Worm (Caenorhabditis elegans): Measurements from ENCODE around the gene gcy-12.

gcy-12 gene

DNA sequence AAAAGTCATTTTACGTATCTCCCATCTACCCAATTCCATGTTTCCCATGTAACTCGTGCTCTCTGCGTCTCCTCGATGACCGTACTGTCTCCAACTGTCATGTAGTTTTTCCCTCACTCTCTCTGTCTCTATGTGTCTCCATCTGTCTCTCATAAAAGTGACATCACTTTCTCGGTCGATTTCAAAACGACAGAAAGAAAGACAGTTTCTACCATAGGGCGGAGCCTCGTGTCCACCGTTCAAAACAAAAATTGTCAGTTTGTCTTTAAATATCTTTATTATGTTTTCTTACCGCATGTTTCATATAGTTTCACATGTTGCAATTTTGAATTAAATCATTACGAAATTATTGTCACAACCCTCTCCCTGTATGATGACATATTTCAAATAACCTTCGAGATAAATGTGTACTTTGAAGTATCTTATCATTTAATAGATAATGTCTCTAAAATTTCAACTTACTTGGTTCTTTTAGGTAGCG lies 18.4 kb downstream of the gcy-12 start (continued):
- TF ChIP-seq fkh-4 (tag; optimal IDR thresholded peaks at IDR 0.05; ENCODE audit: borderline replicate concordance) (no peak), nhr-85 (tag) (peak; percentile 100), lir-3 (tag; optimal IDR thresholded peaks at IDR 0.05; ENCODE audit: poor library complexity) (peak; percentile 41), mep-1 (tag; optimal IDR thresholded peaks at IDR 0.05) (peak; percentile 85), mab-9 (GFP tag; IDR thresholded peaks at IDR 0.05) (peak; percentile 49; the same call in 1 of the 2 replicates), ztf-11 (tag; optimal IDR thresholded peaks at IDR 0.05) (peak in 1 of 2 experiments; percentile 9), ces-1 (GFP tag; optimal IDR thresholded peaks at IDR 0.05) (no peak), nhr-84 (tag; optimal IDR thresholded peaks at IDR 0.05) (no peak), ceh-90 (tag; optimal IDR thresholded peaks at IDR 0.05) (no peak), pag-3 (tag; optimal IDR thresholded peaks at IDR 0.05; ENCODE audit: borderline replicate concordance, insufficient read depth) (no peak), unc-86 (tag; optimal IDR thresholded peaks at IDR 0.05) (peak; percentile 57), snpc-4 (tag; optimal IDR thresholded peaks at IDR 0.05) (peak; percentile 25), zag-1 (tag; optimal IDR thresholded peaks at IDR 0.05) (no peak), snu-23 (GFP tag; optimal IDR thresholded peaks at IDR 0.05) (peak; percentile 92), nhr-90 (tag; optimal IDR thresholded peaks at IDR 0.05; ENCODE audit: poor library complexity) (peak; percentile 85), C16A3.4 (tag; optimal IDR thresholded peaks at IDR 0.05) (peak; percentile 79), Y116A8C.19 (tag; optimal IDR thresholded peaks at IDR 0.05; ENCODE audit: borderline replicate concordance) (no peak), nhr-20 (tag; optimal IDR thresholded peaks at IDR 0.05) (peak; percentile 95), fos-1 (tag; optimal IDR thresholded peaks at IDR 0.05) (peak; percentile 82), efl-1 (optimal IDR thresholded peaks at IDR 0.05) (peak; percentile 77 to 81), efl-1 (GFP tag; optimal IDR thresholded peaks at IDR 0.05 in 1 of 2) (peak; percentile 44 to 95), fkh-8 (tag; optimal IDR thresholded peaks at IDR 0.05) (peak; percentile 49), pqm-1 (tag; optimal IDR thresholded peaks at IDR 0.05) (no peak), nhr-19 (GFP tag; conservative IDR thresholded peaks at IDR 0.05) (peak; percentile 82), mdl-1 (tag; optimal IDR thresholded peaks at IDR 0.05) (peak in 1 of 2 experiments; percentile 87), hlh-17 (GFP tag; optimal IDR thresholded peaks at IDR 0.05; ENCODE audit: borderline replicate concordance) (no peak), irx-1 (tag; optimal IDR thresholded peaks at IDR 0.05) (peak; percentile 79), tbx-2 (tag; optimal IDR thresholded peaks at IDR 0.05) (peak; percentile 83), blmp-1 (tag; optimal IDR thresholded peaks at IDR 0.05) (peak; percentile 94), vab-15 (tag; optimal IDR thresholded peaks at IDR 0.05) (no peak), nhr-47 (tag; optimal IDR thresholded peaks at IDR 0.05) (peak; percentile 83), tlp-1 (tag; optimal IDR thresholded peaks at IDR 0.05) (no peak)

DNA sequence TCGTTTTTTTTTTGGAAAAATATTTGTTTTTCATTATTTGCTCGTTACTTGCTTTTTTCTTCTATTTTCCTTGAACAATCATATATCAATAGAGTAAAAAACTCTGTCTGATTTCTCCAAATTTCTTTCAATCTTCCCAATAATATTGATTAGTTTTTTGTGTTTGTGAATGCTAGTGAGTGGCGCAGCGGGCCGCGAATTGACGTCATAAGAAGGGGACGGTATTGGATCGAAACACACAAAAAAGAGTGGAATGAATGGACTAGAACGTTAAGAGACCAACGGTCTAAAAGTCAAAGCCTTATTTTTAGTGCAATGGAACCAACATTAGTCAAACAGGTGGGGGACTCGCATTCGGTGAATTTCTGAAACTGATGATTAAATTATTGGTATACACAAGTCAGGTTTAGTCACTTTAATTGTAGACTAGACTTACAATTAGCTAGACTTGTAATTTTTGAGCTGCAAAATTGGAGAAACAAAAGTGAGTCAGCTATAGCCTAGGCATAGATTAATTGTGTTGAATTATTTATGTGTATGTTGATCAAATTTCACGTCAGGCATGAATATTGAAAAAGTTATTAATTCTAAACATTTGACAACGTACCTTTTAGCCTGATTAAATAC lies 19.9 kb downstream of the gcy-12 start:
- TF ChIP-seq mdl-1 (tag; optimal IDR thresholded peaks at IDR 0.05) (no peak), nhr-20 (tag; optimal IDR thresholded peaks at IDR 0.05) (no peak), mef-2 (tag; optimal IDR thresholded peaks at IDR 0.05) (no peak), nhr-85 (tag) (no peak), fkh-8 (tag; optimal IDR thresholded peaks at IDR 0.05) (peak; percentile 23), snu-23 (GFP tag; optimal IDR thresholded peaks at IDR 0.05) (no peak), nhr-47 (tag; optimal IDR thresholded peaks at IDR 0.05) (peak; percentile 15), swsn-7 (tag; optimal IDR thresholded peaks at IDR 0.05) (no peak), zip-4 (GFP tag; optimal IDR thresholded peaks at IDR 0.05) (no peak), C04F5.9 (tag; optimal IDR thresholded peaks at IDR 0.05) (no peak), lin-35 (GFP tag; optimal IDR thresholded peaks at IDR 0.05) (no peak), nhr-76 (tag; optimal IDR thresholded peaks at IDR 0.05) (no peak), blmp-1 (tag; optimal IDR thresholded peaks at IDR 0.05) (peak; percentile 61), nhr-71 (tag; optimal IDR thresholded peaks at IDR 0.05) (peak; percentile 29), jun-1 (tag; optimal IDR thresholded peaks at IDR 0.05) (no peak), unc-62 (GFP tag; optimal IDR thresholded peaks at IDR 0.05) (no peak), ceh-8 (GFP tag; optimal IDR thresholded peaks at IDR 0.05) (no peak), ama-1 (optimal IDR thresholded peaks at IDR 0.05) (no peak), ets-5 (GFP tag; IDR thresholded peaks at IDR 0.05) (no peak), ceh-82 (tag; optimal IDR thresholded peaks at IDR 0.05) (no peak), sox-4 (tag; optimal IDR thresholded peaks at IDR 0.05) (no peak), dpl-1 (GFP tag; optimal IDR thresholded peaks at IDR 0.05) (no peak), egl-27 (tag; optimal IDR thresholded peaks at IDR 0.05) (no peak), pax-3 (tag; optimal IDR thresholded peaks at IDR 0.05) (no peak), mep-1 (tag; optimal IDR thresholded peaks at IDR 0.05) (peak; percentile 36), hpl-2 (GFP tag; optimal IDR thresholded peaks at IDR 0.05) (no peak), lir-3 (tag; optimal IDR thresholded peaks at IDR 0.05; ENCODE audit: poor library complexity) (no peak), ceh-90 (tag; optimal IDR thresholded peaks at IDR 0.05) (no peak), nhr-237 (tag; optimal IDR thresholded peaks at IDR 0.05) (no peak)

Measured in whole organism, L1 larva.